Worm (Caenorhabditis elegans) whole organism, L4/young adult: ENCODE results near the gene C47D12.5.

Experiments used
- W03F9.2 ChIP-seq: fragments of 150-350 bp; optimal IDR thresholded peaks from 2 replicates; lab custom pipeline; 2014; ENCODE audit warnings: missing biosample characterization, missing genetic modification characterization
- dao-5 ChIP-seq: sonication (generic microtip); optimal IDR thresholded peaks from 2 replicates; lab custom pipeline; 2016; ENCODE audit warnings: missing genotype, missing genetic modification characterization, moderate library complexity, missing compliant biosample characterization
- him-1 ChIP-seq: sonication (generic microtip); optimal IDR thresholded peaks from 2 replicates; lab custom pipeline; 2016; ENCODE audit warnings: missing genotype, missing genetic modification reagents, missing genetic modification characterization, missing compliant biosample characterization

DNA sequence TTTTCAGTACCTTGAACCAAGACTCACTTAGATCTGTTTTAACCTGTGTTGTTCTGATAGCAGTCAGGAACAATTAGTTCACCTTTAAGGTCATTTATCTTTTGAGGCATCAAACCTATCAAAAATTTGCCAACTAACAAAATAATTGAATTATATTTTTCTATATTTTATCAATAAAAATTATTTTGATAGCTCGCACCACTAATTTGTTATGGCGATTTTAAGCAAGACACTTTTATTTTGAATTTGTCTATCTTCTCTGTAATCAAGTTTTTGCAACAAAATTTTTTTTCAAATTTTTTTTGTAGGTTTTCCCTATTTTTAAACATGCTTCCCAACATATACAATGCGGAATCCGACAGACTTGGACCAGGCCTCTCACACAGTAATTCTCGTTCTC is 3.6 kb upstream of the C47D12.5 start, which contains the start of gene kel-1:
- TF ChIP-seq W03F9.2 (tag; lab: Kevin White, UChicago) (no peak), him-1 (tag; lab: Kevin White, UChicago) (no peak), dao-5 (tag; lab: Kevin White, UChicago) (no peak)
